Fruit fly (Drosophila melanogaster) whole organism, prepupa: ENCODE measurements around the gene RhoGAP71E.

Source experiments
- CG8119 ChIP-seq: fragments of 200-800 bp; sonication (Bioruptor generic); IDR thresholded peaks from 3 replicates; pipeline ENCODE4 v1.3.6; 2022; ENCODE audit warnings: missing biosample characterization, missing genetic modification characterization
- Ets96B ChIP-seq: fragments of 200-800 bp; optimal IDR thresholded peaks from 2 replicates; lab custom pipeline; 2019; ENCODE audit warnings: missing biosample characterization, mild to moderate bottlenecking, missing genetic modification characterization, moderate library complexity
- Lpt ChIP-seq: fragments of 200-800 bp; sonication (Bioruptor generic); optimal IDR thresholded peaks from 3 replicates; lab custom pipeline; 2016; ENCODE audit warnings: missing biosample characterization, missing genetic modification characterization
- dac ChIP-seq: fragments of 200-800 bp; sonication (Bioruptor generic); optimal IDR thresholded peaks from 2 replicates; lab custom pipeline; 2017; ENCODE audit warnings: missing biosample characterization, mild to moderate bottlenecking, missing genetic modification characterization

- TF ChIP-seq CG8119 (GFP tag; lab: Robert Waterston, UW) (no peak), dac (GFP tag; lab: Kevin White, UChicago) (no peak), Ets96B (tag; lab: Kevin White, UChicago) (no peak), Lpt (GFP tag; lab: Kevin White, UChicago) (no peak)
Measured at dm6 chr3L:15576357-15576756, 12.3 kb upstream of the RhoGAP71E start, which contains the start of gene Ufsp2.
